Worm (Caenorhabditis elegans): ENCODE measurements around the gene nsph-1.1.

Gene nsph-1.1

ce11 chrII:8763367-8763766 is 3.2 kb upstream of the nsph-1.1 start:
- TF ChIP-seq unc-62 (GFP tag; optimal IDR thresholded peaks at IDR 0.05): no peak

ce11 chrII:8764332-8764731 is 2.2 kb upstream of the nsph-1.1 start:
- no peak for TF ChIP-seq unc-62 (GFP tag; optimal IDR thresholded peaks at IDR 0.05)

- TF ChIP-seq unc-62 (GFP tag; optimal IDR thresholded peaks at IDR 0.05): no peak
Measured at ce11 chrII:8765131-8765530, 1.4 kb upstream of the nsph-1.1 start.

- TF ChIP-seq unc-62 (GFP tag; optimal IDR thresholded peaks at IDR 0.05): no peak
Measured at ce11 chrII:8766897-8767296, 322 bp downstream of the nsph-1.1 start, which contains the start of gene pah-1. Gene pah-1, minus strand, starts transcription at chrII:8766997.

- no peak for TF ChIP-seq unc-62 (GFP tag; optimal IDR thresholded peaks at IDR 0.05)
Measured at ce11 chrII:8769375-8769774, 2.8 kb downstream of the nsph-1.1 start.

ce11 chrII:8770675-8771074 is 4.1 kb downstream of the nsph-1.1 start, which contains the start of gene let-19:
Gene let-19, plus strand, starts transcription at chrII:8770975.
- TF ChIP-seq unc-62 (GFP tag; optimal IDR thresholded peaks at IDR 0.05): no peak

ce11 chrII:8776504-8776903 is 9.9 kb downstream of the nsph-1.1 start:
- no peak for TF ChIP-seq unc-62 (GFP tag; optimal IDR thresholded peaks at IDR 0.05)

ce11 chrII:8783451-8783967 is 16.9 kb downstream of the nsph-1.1 start, which contains the start of gene sgn-1:
Gene sgn-1, minus strand, starts transcription at chrII:8783670.
- no peak for TF ChIP-seq unc-62 (GFP tag; optimal IDR thresholded peaks at IDR 0.05)

- no peak for TF ChIP-seq unc-62 (GFP tag; optimal IDR thresholded peaks at IDR 0.05)
Measured at ce11 chrII:8784235-8784928, 17.8 kb downstream of the nsph-1.1 start.

ce11 chrII:8785875-8786274 is 19.3 kb downstream of the nsph-1.1 start:
- TF ChIP-seq unc-62 (GFP tag; optimal IDR thresholded peaks at IDR 0.05): no peak

ce11 chrII:8787376-8787775 is 20.8 kb downstream of the nsph-1.1 start:
- no peak for TF ChIP-seq unc-62 (GFP tag; optimal IDR thresholded peaks at IDR 0.05)

- TF ChIP-seq unc-62 (GFP tag; optimal IDR thresholded peaks at IDR 0.05): no peak
Measured at ce11 chrII:8788752-8789151, 22.2 kb downstream of the nsph-1.1 start.

- TF ChIP-seq unc-62 (GFP tag; optimal IDR thresholded peaks at IDR 0.05): no peak
Measured at ce11 chrII:8789828-8790558, 23.4 kb downstream of the nsph-1.1 start, which contains the start of gene F07H5.13. Gene F07H5.13, plus strand, starts transcription at chrII:8790557.

- TF ChIP-seq unc-62 (GFP tag; optimal IDR thresholded peaks at IDR 0.05): no peak
Measured at ce11 chrII:8792640-8793039, 26.1 kb downstream of the nsph-1.1 start, which contains the start of gene idpa-2. Gene idpa-2, minus strand, starts transcription at chrII:8792740.

- no peak for TF ChIP-seq unc-62 (GFP tag; optimal IDR thresholded peaks at IDR 0.05)
Measured at ce11 chrII:8794072-8794471, 27.5 kb downstream of the nsph-1.1 start, which contains the start of gene F07H5.7. Gene F07H5.7, minus strand, starts transcription at chrII:8794172.

- no peak for TF ChIP-seq unc-62 (GFP tag; optimal IDR thresholded peaks at IDR 0.05)
Measured at ce11 chrII:8795227-8795626, 28.7 kb downstream of the nsph-1.1 start.

- no peak for TF ChIP-seq unc-62 (GFP tag; optimal IDR thresholded peaks at IDR 0.05)
Measured at ce11 chrII:8796391-8796790, 29.8 kb downstream of the nsph-1.1 start.
